Worm (Caenorhabditis elegans) whole organism, L4 larva: Measurements from ENCODE around the gene Y97E10AR.6.

ENCODE experiments used
- Y75B8A.6 ChIP-seq: fragments of 200-800 bp; sonication (Bioruptor generic); IDR thresholded peaks from 2 replicates; pipeline ENCODE4 v1.3.6; 2022; ENCODE audit warnings: missing genetic modification reagents, missing genetic modification characterization, missing compliant biosample characterization
- ama-1 ChIP-seq: fragments of 150-350 bp; optimal IDR thresholded peaks from 2 replicates; lab custom pipeline; 2014; ENCODE audit warnings: inconsistent platforms, mixed read lengths
- daf-12 ChIP-seq: fragments of 150-350 bp; optimal IDR thresholded peaks from 2 replicates; lab custom pipeline; 2014; ENCODE audit warnings: missing biosample characterization, missing genetic modification reagents, missing genetic modification characterization
- lin-39 ChIP-seq: fragments of 150-350 bp; optimal IDR thresholded peaks from 2 replicates; lab custom pipeline; 2014; ENCODE audit warnings: missing biosample characterization, missing genetic modification reagents, missing genetic modification characterization
- mep-1 ChIP-seq: fragments of 150-350 bp; sonication (generic microtip); optimal IDR thresholded peaks from 3 replicates; lab custom pipeline; 2014; ENCODE audit warnings: missing biosample characterization, missing genetic modification characterization
- nhr-102 ChIP-seq: sonication (generic microtip); optimal IDR thresholded peaks from 2 replicates; lab custom pipeline; 2016; ENCODE audit warnings: mild to moderate bottlenecking, missing genetic modification characterization, moderate library complexity, missing compliant biosample characterization
- nhr-28 ChIP-seq: fragments of 150-350 bp; optimal IDR thresholded peaks from 2 replicates; lab custom pipeline; 2014; ENCODE audit warnings: missing biosample characterization, missing genetic modification characterization
- nhr-41 ChIP-seq: fragments of 200-800 bp; sonication (Bioruptor generic); IDR thresholded peaks from 2 replicates; pipeline ENCODE4 v1.3.6; 2022; ENCODE audit warnings: missing genetic modification reagents, missing genetic modification characterization, missing compliant biosample characterization
- pha-4 ChIP-seq, 2 experiments: fragments of 150-350 bp in 1 of 2; fragments of 200-800 bp in 1 of 2; sonication (Bioruptor generic) in 1 of 2; IDR thresholded peaks in 1 of 2; optimal IDR thresholded peaks in 1 of 2; 2 replicates each; pipeline versions ENCODE4 v1.3.6 to Lab custom; 2014 to 2022; ENCODE audit warnings: missing genetic modification characterization in 2 of 2, missing genetic modification reagents in 2 of 2, missing biosample characterization in 1 of 2, missing compliant biosample characterization in 1 of 2

DNA sequence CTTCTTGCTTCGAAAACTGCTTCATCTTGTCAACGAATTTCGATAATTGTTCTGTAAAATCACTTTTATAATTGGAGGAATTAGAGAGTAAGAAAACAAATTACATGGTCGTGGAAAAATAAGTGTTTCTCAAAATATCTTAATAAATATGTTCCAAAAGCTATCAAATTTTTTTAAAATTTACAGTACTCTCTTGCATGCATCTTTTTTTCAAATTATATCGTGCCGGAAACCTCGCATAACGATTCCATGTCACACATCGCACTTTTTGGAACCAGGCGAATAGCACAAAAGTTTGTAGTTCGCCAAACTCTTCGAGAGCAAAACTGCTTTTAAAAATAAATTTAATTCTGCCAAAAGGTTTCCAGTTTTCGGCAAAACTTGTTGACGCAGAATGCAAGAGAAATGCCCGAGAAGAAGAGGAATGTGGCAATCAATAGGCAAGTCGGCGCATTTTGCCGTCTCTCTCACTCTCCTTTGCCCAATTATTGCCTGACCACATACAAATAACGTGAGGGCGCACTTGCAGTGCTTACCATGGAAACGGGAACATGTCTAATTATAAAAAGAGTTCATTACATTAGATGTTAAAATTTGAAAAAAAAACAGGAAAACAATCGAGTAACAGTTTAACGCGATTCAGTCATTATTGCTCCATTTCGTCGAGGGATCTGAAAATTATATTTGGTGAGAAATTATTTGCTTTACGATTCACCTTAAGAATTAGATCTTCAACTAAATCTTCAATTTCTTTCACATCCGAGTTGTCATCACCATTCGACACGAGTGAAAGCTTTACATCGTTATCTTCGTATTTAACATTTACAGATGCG lies 6.1 kb downstream of the Y97E10AR.6 start, which contains the start of gene Y97E10AR.3:
- TF ChIP-seq Y75B8A.6 (GFP tag; lab: Robert Waterston, UW) = no peak
- TF ChIP-seq nhr-41 = no peak
- no peak for TF ChIP-seq nhr-28
- no peak for TF ChIP-seq pha-4 (GFP tag; IDR thresholded peaks at IDR 0.05; lab: Robert Waterston, UW)
- no peak for TF ChIP-seq pha-4 (tag; optimal IDR thresholded peaks at IDR 0.05; lab: Kevin White, UChicago)
- TF ChIP-seq ama-1 = no peak
- no peak for TF ChIP-seq lin-39
- no peak for TF ChIP-seq daf-12 (tag; lab: Kevin White, UChicago)
- TF ChIP-seq mep-1 (tag; lab: Kevin White, UChicago) = no peak
- TF ChIP-seq nhr-102 = no peak
